Worm (Caenorhabditis elegans): ENCODE measurements around the gene K08H10.10.

The K08H10.10 gene

ce11 chrV:10046503-10046902 lies 45.6 kb downstream of the K08H10.10 start:
- TF ChIP-seq hmg-4 (GFP tag; optimal IDR thresholded peaks at IDR 0.05) (no peak), flt-1 (GFP tag; IDR thresholded peaks at IDR 0.05) (no peak), ama-1 (optimal IDR thresholded peaks at IDR 0.05) (no peak), hmbx-1 (tag; optimal IDR thresholded peaks at IDR 0.05) (no peak), hnd-1 (tag; optimal IDR thresholded peaks at IDR 0.05) (no peak), pes-1 (GFP tag; IDR thresholded peaks at IDR 0.05) (no peak), F13C5.2 (tag; optimal IDR thresholded peaks at IDR 0.05) (no peak), B0310.2 (tag; optimal IDR thresholded peaks at IDR 0.05) (no peak), tra-4 (tag; optimal IDR thresholded peaks at IDR 0.05) (no peak), tbx-11 (GFP tag; IDR thresholded peaks at IDR 0.05) (no peak), aly-1 (tag; optimal IDR thresholded peaks at IDR 0.05) (no peak), tbx-37 (GFP tag; conservative IDR thresholded peaks at IDR 0.05) (no peak), ets-7 (tag; optimal IDR thresholded peaks at IDR 0.05) (no peak), sea-1 (GFP tag; conservative IDR thresholded peaks at IDR 0.05) (no peak), ceh-13 (GFP tag; optimal IDR thresholded peaks at IDR 0.05) (no peak), scrt-1 (GFP tag; IDR thresholded peaks at IDR 0.05) (no peak), ceh-36 (tag; optimal IDR thresholded peaks at IDR 0.05) (no peak)

- no peak for TF ChIP-seq scrt-1 (GFP tag; IDR thresholded peaks at IDR 0.05)
- TF ChIP-seq ceh-36 (tag; optimal IDR thresholded peaks at IDR 0.05), result no peak
- TF ChIP-seq sea-1 (GFP tag; conservative IDR thresholded peaks at IDR 0.05), result no peak
- TF ChIP-seq tbx-37 (GFP tag; conservative IDR thresholded peaks at IDR 0.05), result no peak
- TF ChIP-seq tra-4 (tag; optimal IDR thresholded peaks at IDR 0.05), result no peak
- TF ChIP-seq hmg-4 (GFP tag; optimal IDR thresholded peaks at IDR 0.05), result no peak
- TF ChIP-seq ceh-13 (GFP tag; optimal IDR thresholded peaks at IDR 0.05), result no peak
- no peak for TF ChIP-seq ama-1 (optimal IDR thresholded peaks at IDR 0.05)
- no peak for TF ChIP-seq B0310.2 (tag; optimal IDR thresholded peaks at IDR 0.05)
- no peak for TF ChIP-seq pes-1 (GFP tag; IDR thresholded peaks at IDR 0.05)
- TF ChIP-seq aly-1 (tag; optimal IDR thresholded peaks at IDR 0.05), result no peak
- TF ChIP-seq ets-7 (tag; optimal IDR thresholded peaks at IDR 0.05), result no peak
- no peak for TF ChIP-seq hnd-1 (tag; optimal IDR thresholded peaks at IDR 0.05)
- no peak for TF ChIP-seq tbx-11 (GFP tag; IDR thresholded peaks at IDR 0.05)
- TF ChIP-seq F13C5.2 (tag; optimal IDR thresholded peaks at IDR 0.05), result no peak
- TF ChIP-seq flt-1 (GFP tag; IDR thresholded peaks at IDR 0.05), result no peak
- TF ChIP-seq hmbx-1 (tag; optimal IDR thresholded peaks at IDR 0.05), result no peak
These were observed 46.3 kb downstream of the K08H10.10 start for ce11 chrV:10047189-10047588.

- TF ChIP-seq tbx-11 (GFP tag; IDR thresholded peaks at IDR 0.05) (0 out of 2 replicates have a peak, but pooled peaks have one; percentile 12), pes-1 (GFP tag; IDR thresholded peaks at IDR 0.05) (0 out of 2 replicates have a peak, but pooled peaks have one; percentile 60), scrt-1 (GFP tag; IDR thresholded peaks at IDR 0.05) (0 out of 2 replicates have a peak, but pooled peaks have one; percentile 29)
These were observed 48.4 kb downstream of the K08H10.10 start for ce11 chrV:10049192-10049816.

ce11 chrV:10051855-10052254 lies 51.0 kb downstream of the K08H10.10 start, which contains the start of gene str-118:
Gene str-118, plus strand, starts transcription at chrV:10052155.
- TF ChIP-seq flt-1 (GFP tag; IDR thresholded peaks at IDR 0.05) (no peak), pes-1 (GFP tag; IDR thresholded peaks at IDR 0.05) (no peak), aly-1 (tag; optimal IDR thresholded peaks at IDR 0.05) (no peak), ets-7 (tag; optimal IDR thresholded peaks at IDR 0.05) (no peak), ceh-36 (tag; optimal IDR thresholded peaks at IDR 0.05) (no peak), hmbx-1 (tag; optimal IDR thresholded peaks at IDR 0.05) (no peak), F13C5.2 (tag; optimal IDR thresholded peaks at IDR 0.05) (no peak), tra-4 (tag; optimal IDR thresholded peaks at IDR 0.05) (no peak), tbx-37 (GFP tag; conservative IDR thresholded peaks at IDR 0.05) (no peak), ceh-13 (GFP tag; optimal IDR thresholded peaks at IDR 0.05) (no peak), tbx-11 (GFP tag; IDR thresholded peaks at IDR 0.05) (no peak), hmg-4 (GFP tag; optimal IDR thresholded peaks at IDR 0.05) (no peak)
